Fruit fly (Drosophila melanogaster) whole organism, pupa: ENCODE measurements around the gene BomBc3.

Source experiments
- CG10348 ChIP-seq: fragments of 200-800 bp; sonication (Bioruptor generic); IDR thresholded peaks from 2 replicates; pipeline ENCODE4 v1.3.6; 2022; ENCODE audit warnings: missing biosample characterization, missing genetic modification characterization
- CG12605 ChIP-seq: fragments of 200-800 bp; sonication (Bioruptor generic); IDR thresholded peaks from 2 replicates; pipeline ENCODE4 v1.3.6; 2022; ENCODE audit warnings: missing biosample characterization, missing genetic modification characterization
- CG13204 ChIP-seq: fragments of 200-800 bp; sonication (Bioruptor generic); optimal IDR thresholded peaks from 2 replicates; lab custom pipeline; 2018; ENCODE audit warnings: missing biosample characterization, mild to moderate bottlenecking, missing genetic modification characterization, moderate library complexity
- CG14655 ChIP-seq: fragments of 200-800 bp; sonication (Bioruptor generic); optimal IDR thresholded peaks from 3 replicates; lab custom pipeline; 2017; ENCODE audit warnings: mild to moderate bottlenecking, missing biosample characterization, missing genetic modification reagents, missing genetic modification characterization
- CG15710 ChIP-seq: fragments of 200-800 bp; sonication (Bioruptor generic); optimal IDR thresholded peaks from 2 replicates; lab custom pipeline; 2018; ENCODE audit warnings: missing biosample characterization, mild to moderate bottlenecking, missing genetic modification characterization, moderate library complexity
- CG17806 ChIP-seq: fragments of 200-800 bp; sonication (Bioruptor generic); optimal IDR thresholded peaks from 2 replicates; lab custom pipeline; 2018; ENCODE audit warnings: missing biosample characterization, mild to moderate bottlenecking, missing genetic modification characterization, moderate library complexity
- CG32121 ChIP-seq: fragments of 200-800 bp; sonication (Bioruptor generic); IDR thresholded peaks from 2 replicates; pipeline ENCODE4 v1.3.6; 2022; ENCODE audit warnings: missing biosample characterization, missing genetic modification characterization
- CG34367 ChIP-seq: fragments of 200-800 bp; sonication (Bioruptor generic); optimal IDR thresholded peaks from 2 replicates; lab custom pipeline; 2018; ENCODE audit warnings: missing biosample characterization, mild to moderate bottlenecking, missing genetic modification characterization
- CG4496 ChIP-seq: fragments of 200-800 bp; sonication (Bioruptor generic); IDR thresholded peaks from 3 replicates; pipeline ENCODE4 v1.3.6; 2022; ENCODE audit warnings: missing biosample characterization, missing genetic modification characterization
- CG8159 ChIP-seq: fragments of 200-800 bp; sonication (Bioruptor generic); optimal IDR thresholded peaks from 3 replicates; lab custom pipeline; 2018; ENCODE audit warnings: missing biosample characterization, mild to moderate bottlenecking, missing genetic modification characterization, moderate library complexity
- CG8301 ChIP-seq: fragments of 200-800 bp; sonication (Bioruptor generic); optimal IDR thresholded peaks from 2 replicates; lab custom pipeline; 2018; ENCODE audit warnings: missing biosample characterization, mild to moderate bottlenecking, missing genetic modification characterization
- CG9948 ChIP-seq: fragments of 200-800 bp; sonication (Bioruptor generic); optimal IDR thresholded peaks from 2 replicates; lab custom pipeline; 2018; ENCODE audit warnings: missing biosample characterization, mild to moderate bottlenecking, missing genetic modification characterization, moderate library complexity
- D1 ChIP-seq: fragments of 200-800 bp; sonication (Bioruptor generic); optimal IDR thresholded peaks from 2 replicates; lab custom pipeline; 2018; ENCODE audit warnings: missing biosample characterization, mild to moderate bottlenecking, missing genetic modification characterization, moderate library complexity
- EcR ChIP-seq: fragments of 200-800 bp; sonication (Bioruptor generic); optimal IDR thresholded peaks from 3 replicates; lab custom pipeline; 2019; ENCODE audit warnings: missing biosample characterization, missing genetic modification characterization, mild to moderate bottlenecking, moderate library complexity, missing genetic modification reagents
- Ets98B ChIP-seq: fragments of 200-800 bp; sonication (Bioruptor generic); IDR thresholded peaks from 2 replicates; pipeline ENCODE4 v1.3.6; 2022; ENCODE audit warnings: missing biosample characterization, missing genetic modification characterization
- Pif1A ChIP-seq: fragments of 200-800 bp; sonication (Bioruptor generic); optimal IDR thresholded peaks from 3 replicates; lab custom pipeline; 2016; ENCODE audit warnings: missing biosample characterization, missing genetic modification characterization
- Pif1B ChIP-seq: fragments of 200-800 bp; sonication (Bioruptor generic); optimal IDR thresholded peaks from 3 replicates; lab custom pipeline; 2016; ENCODE audit warnings: missing biosample characterization, missing genetic modification characterization
- Snoo ChIP-seq: fragments of 200-800 bp; sonication (Bioruptor generic); optimal IDR thresholded peaks from 3 replicates; lab custom pipeline; 2017; ENCODE audit warnings: missing biosample characterization, mild to moderate bottlenecking, missing genetic modification characterization, inconsistent platforms
- fd96Ca ChIP-seq: fragments of 200-800 bp; sonication (Bioruptor generic); IDR thresholded peaks from 3 replicates; pipeline ENCODE4 v1.3.6; 2022; ENCODE audit warnings: missing biosample characterization, missing genetic modification characterization
- gl ChIP-seq: fragments of 200-800 bp; sonication (Bioruptor generic); optimal IDR thresholded peaks from 2 replicates; lab custom pipeline; 2018; ENCODE audit warnings: missing biosample characterization, mild to moderate bottlenecking, missing genetic modification characterization
- rn ChIP-seq: fragments of 200-800 bp; sonication (Bioruptor generic); IDR thresholded peaks from 2 replicates; pipeline ENCODE4 v1.3.6; 2022; ENCODE audit warnings: missing biosample characterization, missing genetic modification characterization

Gene BomBc3

DNA sequence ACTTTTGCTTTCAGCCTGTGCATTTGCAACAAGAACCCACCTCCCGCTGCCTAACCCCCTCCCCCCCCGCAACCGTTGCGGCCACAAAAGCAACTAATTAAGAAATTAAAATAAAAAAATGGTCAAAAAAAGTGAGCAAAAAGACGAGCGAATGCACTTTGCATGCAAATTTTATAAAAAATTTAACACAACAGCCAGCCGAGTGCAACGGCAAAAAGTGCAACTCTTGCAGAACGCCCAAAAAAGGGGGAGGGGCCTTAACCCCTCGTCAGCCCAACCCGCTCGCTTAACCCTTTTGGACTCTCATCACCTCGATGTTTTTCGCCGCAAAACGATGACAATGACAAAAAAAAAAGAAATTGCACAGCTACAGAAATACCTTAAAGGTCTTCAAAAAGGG lies 10.0 kb downstream of the BomBc3 start:
- TF ChIP-seq D1 (tag; lab: Kevin White, UChicago) (no peak), CG4496 (GFP tag; lab: Robert Waterston, UW) (no peak), CG10348 (GFP tag; lab: Robert Waterston, UW) (no peak), Snoo (no peak), Ets98B (GFP tag; lab: Robert Waterston, UW) (no peak), rn (no peak), gl (tag; lab: Kevin White, UChicago) (no peak)
- TF ChIP-seq, all 21 proteins: peak for 0

DNA sequence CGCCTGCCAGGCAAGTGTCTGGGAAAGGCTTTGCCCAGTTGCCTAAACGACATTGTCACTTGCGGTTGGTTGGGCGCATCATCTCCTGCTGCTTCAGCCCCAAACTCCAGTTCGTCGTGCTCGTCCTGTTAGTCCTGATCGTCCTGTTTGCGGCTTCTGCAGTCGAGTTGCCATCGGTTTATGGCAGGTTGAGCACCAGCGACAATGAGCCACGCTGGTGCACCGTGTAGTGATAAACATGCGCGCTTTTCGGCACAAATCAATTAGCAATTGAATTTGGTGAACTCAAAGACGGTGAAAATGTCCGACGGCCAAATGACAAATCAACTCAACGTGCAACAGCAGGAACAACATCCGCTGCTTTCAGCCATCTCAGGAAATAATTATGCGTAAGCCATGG lies 16.2 kb downstream of the BomBc3 start, which contains the start of gene CG13407:
Gene CG13407, plus strand, starts transcription at position 301 of the 400 bp plus-strand sequence.
- TF ChIP-seq Ets98B (GFP tag; lab: Robert Waterston, UW) (no peak), Pif1A (no peak)

DNA sequence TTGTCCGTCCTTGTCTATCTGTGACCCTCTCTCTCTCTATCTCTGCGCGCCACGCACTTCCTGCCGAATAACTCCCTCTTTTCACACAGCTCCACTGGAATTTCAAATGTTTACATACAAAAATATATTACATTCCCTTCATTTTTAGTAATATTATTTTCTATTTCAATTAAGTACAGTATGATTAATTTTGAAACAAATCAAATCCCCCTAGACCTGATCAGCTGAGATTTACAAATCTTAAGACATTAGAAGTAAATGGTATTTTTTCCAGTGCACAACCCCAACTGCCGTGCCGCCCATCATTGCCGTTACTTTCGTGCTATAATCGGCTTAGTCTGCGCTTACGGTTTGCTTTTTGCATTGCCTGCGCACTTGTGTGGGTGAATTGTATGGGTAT lies 21.4 kb downstream of the BomBc3 start:
- TF ChIP-seq CG13204 (GFP tag; lab: Kevin White, UChicago) = no peak
- no peak for TF ChIP-seq CG12605 (GFP tag; lab: Robert Waterston, UW)
- TF ChIP-seq Pif1A = no peak
- TF ChIP-seq Pif1B = no peak
- TF ChIP-seq CG4496 (GFP tag; lab: Robert Waterston, UW) = no peak
- TF ChIP-seq CG8159 (tag; lab: Kevin White, UChicago) = no peak
- TF ChIP-seq Snoo = no peak
- no peak for TF ChIP-seq CG8301
- no peak for TF ChIP-seq rn

DNA sequence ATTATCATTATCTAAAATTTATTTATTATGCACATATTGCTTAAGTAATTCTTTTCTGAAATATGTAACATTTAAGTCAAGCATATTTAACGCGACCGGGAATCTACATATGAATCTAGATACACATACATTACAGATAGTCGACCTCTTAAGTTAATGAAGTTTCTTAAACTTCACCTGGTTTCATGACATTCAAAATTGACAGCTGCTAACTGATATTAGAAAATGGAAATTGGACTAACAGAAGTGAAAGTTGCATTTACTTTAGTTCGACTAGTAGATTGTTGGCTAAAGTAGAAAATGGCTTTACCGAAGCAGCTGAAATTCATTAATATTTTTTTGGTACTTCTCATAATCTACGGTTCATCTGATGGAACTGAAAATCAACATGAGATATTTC lies 26.3 kb downstream of the BomBc3 start, which contains the start of gene Ir94a:
Gene Ir94a, plus strand, starts transcription at position 301 of the 400 bp plus-strand sequence.
- TF ChIP-seq CG14655 (no peak), Pif1B (no peak), D1 (tag; lab: Kevin White, UChicago) (no peak), gl (tag; lab: Kevin White, UChicago) (no peak), fd96Ca (GFP tag; lab: Robert Waterston, UW) (no peak), EcR (GFP tag; lab: Kevin White, UChicago) (no peak), CG15710 (tag; lab: Kevin White, UChicago) (no peak), CG10348 (GFP tag; lab: Robert Waterston, UW) (no peak), CG12605 (GFP tag; lab: Robert Waterston, UW) (no peak), CG13204 (GFP tag; lab: Kevin White, UChicago) (no peak), CG8159 (tag; lab: Kevin White, UChicago) (no peak), CG34367 (tag; lab: Kevin White, UChicago) (no peak), CG8301 (no peak), Pif1A (no peak), CG17806 (no peak), Ets98B (GFP tag; lab: Robert Waterston, UW) (no peak), Snoo (no peak)

DNA sequence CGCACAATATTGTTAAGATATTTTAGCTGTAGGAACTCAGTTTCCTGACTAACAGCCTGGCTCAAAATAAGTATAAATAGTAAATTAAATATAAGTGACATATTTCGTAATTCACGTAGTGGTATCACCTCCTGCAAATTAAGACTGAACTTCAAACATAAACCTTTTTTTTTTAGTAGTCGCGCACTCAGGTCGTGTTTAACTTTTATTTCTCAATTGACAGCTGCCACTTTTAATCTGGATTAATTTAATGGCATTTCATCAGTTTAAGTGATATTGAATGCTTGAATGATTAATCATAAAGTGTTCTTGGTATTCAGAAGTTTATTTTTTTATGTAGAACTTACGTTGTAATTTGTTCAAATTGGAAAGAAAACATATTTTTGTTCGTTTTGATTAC lies 30.3 kb downstream of the BomBc3 start, which contains the start of gene Ir94b:
Gene Ir94b, minus strand, starts transcription at position 101 of the 400 bp plus-strand sequence.
- TF ChIP-seq gl (tag; lab: Kevin White, UChicago) (no peak), CG14655 (no peak), EcR (GFP tag; lab: Kevin White, UChicago) (no peak), CG12605 (GFP tag; lab: Robert Waterston, UW) (no peak), CG15710 (tag; lab: Kevin White, UChicago) (no peak), rn (no peak), CG13204 (GFP tag; lab: Kevin White, UChicago) (no peak), Pif1B (no peak), CG10348 (GFP tag; lab: Robert Waterston, UW) (no peak), fd96Ca (GFP tag; lab: Robert Waterston, UW) (no peak), Ets98B (GFP tag; lab: Robert Waterston, UW) (no peak), CG9948 (tag; lab: Kevin White, UChicago) (no peak), CG8159 (tag; lab: Kevin White, UChicago) (no peak), Pif1A (no peak), CG8301 (no peak), D1 (tag; lab: Kevin White, UChicago) (no peak), CG17806 (no peak), CG4496 (GFP tag; lab: Robert Waterston, UW) (no peak), Snoo (no peak)
- TF ChIP-seq, all 21 proteins: peak for 0

DNA sequence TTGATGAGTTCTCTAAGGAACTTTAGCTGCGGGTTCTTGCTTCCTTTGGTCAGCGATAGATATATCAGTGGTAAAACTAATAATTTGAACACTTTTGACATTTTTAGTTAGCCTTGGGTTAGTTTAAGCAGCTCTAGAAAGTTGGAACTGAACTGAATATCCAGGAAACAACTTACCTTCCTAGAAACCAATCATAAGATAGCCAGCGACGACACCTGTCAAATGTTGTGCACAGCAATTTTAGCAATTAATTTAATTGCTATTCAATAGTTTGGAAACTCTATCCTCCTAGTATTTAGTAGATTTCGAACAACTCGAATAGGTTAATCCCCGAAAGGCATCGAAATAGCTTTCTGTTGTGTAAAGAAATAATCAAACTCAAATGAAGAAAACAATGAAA lies 32.5 kb downstream of the BomBc3 start, which contains the start of gene Ir94c:
Gene Ir94c, minus strand, starts transcription at position 101 of the 400 bp plus-strand sequence.
- no peak for TF ChIP-seq fd96Ca (GFP tag; lab: Robert Waterston, UW)
- no peak for TF ChIP-seq CG10348 (GFP tag; lab: Robert Waterston, UW)
- TF ChIP-seq Pif1B = no peak
- TF ChIP-seq rn = no peak
- no peak for TF ChIP-seq CG17806

DNA sequence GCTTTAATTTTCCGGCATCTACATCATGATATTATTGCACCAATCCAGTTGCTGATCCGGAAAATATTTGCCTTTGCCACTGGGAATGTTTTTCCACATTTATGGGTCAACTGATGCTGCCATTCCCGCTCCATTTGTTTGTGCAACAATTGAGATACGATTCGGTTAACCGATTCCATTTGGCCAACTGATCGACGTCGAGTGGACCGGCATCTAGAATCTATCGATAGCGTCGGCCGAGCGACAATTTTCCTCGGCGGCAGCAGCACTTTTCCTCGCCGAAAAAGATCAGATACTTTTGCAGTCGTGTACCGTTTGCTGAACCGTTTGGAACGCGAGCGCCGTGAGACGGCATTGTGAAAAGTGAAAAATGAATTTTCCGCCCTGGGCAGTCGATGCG lies 32.9 kb downstream of the BomBc3 start, which contains the start of gene CG42390:
Gene CG42390, plus strand, starts transcription at position 301 of the 400 bp plus-strand sequence.
- TF ChIP-seq CG17806 (no peak), CG9948 (tag; lab: Kevin White, UChicago) (no peak), EcR (GFP tag; lab: Kevin White, UChicago) (no peak), CG8301 (no peak), rn (no peak), CG8159 (tag; lab: Kevin White, UChicago) (no peak), Pif1B (no peak), CG12605 (GFP tag; lab: Robert Waterston, UW) (no peak), Snoo (no peak), CG15710 (tag; lab: Kevin White, UChicago) (no peak), Pif1A (no peak), CG34367 (tag; lab: Kevin White, UChicago) (no peak), CG14655 (no peak), fd96Ca (GFP tag; lab: Robert Waterston, UW) (no peak), CG4496 (GFP tag; lab: Robert Waterston, UW) (no peak), CG32121 (GFP tag; lab: Robert Waterston, UW) (no peak), CG10348 (GFP tag; lab: Robert Waterston, UW) (no peak)
